Fruit fly (Drosophila melanogaster): ENCODE measurements around the gene RabGGTb.

DNA sequence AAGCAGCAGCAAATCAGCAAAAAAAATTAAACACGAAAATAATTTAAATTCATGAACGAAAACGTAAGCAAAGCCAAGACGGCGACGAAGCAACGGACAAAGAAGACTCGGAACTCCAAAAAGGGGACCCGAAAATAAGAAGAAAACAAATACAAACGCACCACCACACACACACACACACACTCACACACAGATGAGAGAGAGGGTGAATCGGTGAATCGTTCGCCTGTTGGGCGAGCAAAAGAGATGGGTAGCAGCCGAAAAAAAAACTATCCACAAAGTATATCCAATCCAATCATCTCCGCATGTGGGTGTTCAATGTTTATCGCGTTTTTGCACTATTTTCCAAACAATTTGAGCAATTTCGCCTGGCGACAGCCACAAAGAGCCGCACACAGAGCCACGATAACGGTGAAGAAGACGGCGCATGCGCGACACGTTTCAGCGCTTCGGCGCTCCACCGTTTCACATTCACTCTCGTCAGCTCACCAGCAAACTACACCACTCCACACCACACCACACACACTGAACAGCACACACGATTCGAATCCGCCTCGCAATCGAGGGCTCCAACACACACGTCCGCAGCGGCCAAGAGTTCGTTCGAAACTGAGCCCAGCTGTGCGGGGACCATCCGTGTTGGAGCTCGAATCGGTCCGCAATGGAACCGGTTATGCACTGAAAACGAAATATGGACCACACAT is 49.1 kb upstream of the RabGGTb start, which contains the start of gene Duox:
- TF ChIP-seq Rel (GFP tag; optimal IDR thresholded peaks at IDR 0.05) (no peak), Rel (tag; optimal IDR thresholded peaks at IDR 0.05) (no peak), pan (optimal IDR thresholded peaks at IDR 0.05) (no peak), Hr78 (GFP tag; optimal IDR thresholded peaks at IDR 0.05) (no peak)
